Fruit fly (Drosophila melanogaster): ENCODE measurements around the gene Tbh.

Tbh gene

dm6 chrX:8061392-8062179 lies 66.1 kb downstream of the Tbh start, which contains the start of gene mys (continued):
- TF ChIP-seq dysf (GFP tag; IDR thresholded peaks at IDR 0.05): peak; percentile 53; the same call in 2 of the 3 replicates
- peak; percentile 50; the same call in 1 of the 2 replicates for TF ChIP-seq H2.0 (GFP tag; IDR thresholded peaks at IDR 0.05)
- no peak for TF ChIP-seq ac (GFP tag; optimal IDR thresholded peaks at IDR 0.05)
- TF ChIP-seq tll (GFP tag; optimal IDR thresholded peaks at IDR 0.05): no peak
- peak; percentile 81 for TF ChIP-seq zfh1 (GFP tag; IDR thresholded peaks at IDR 0.05)
- TF ChIP-seq NFAT (GFP tag; IDR thresholded peaks at IDR 0.05): peak; percentile 85
- TF ChIP-seq CG17186 (GFP tag; optimal IDR thresholded peaks at IDR 0.05): peak; percentile 91
- peak; percentile 70 for TF ChIP-seq emc (GFP tag; optimal IDR thresholded peaks at IDR 0.05)
- TF ChIP-seq CG18764 (GFP tag; optimal IDR thresholded peaks at IDR 0.05): peak; percentile 57
- peak; percentile 37 for TF ChIP-seq disco-r (GFP tag; optimal IDR thresholded peaks at IDR 0.05)
- TF ChIP-seq mirr (GFP tag; optimal IDR thresholded peaks at IDR 0.05): peak; percentile 43
- peak; percentile 61 for TF ChIP-seq wdn (GFP tag; IDR thresholded peaks at IDR 0.05)
- TF ChIP-seq CG12104 (GFP tag; optimal IDR thresholded peaks at IDR 0.05): peak; percentile 18
- TF ChIP-seq CG4854 (GFP tag; optimal IDR thresholded peaks at IDR 0.05): peak; percentile 55
- 0 out of 2 replicates have a peak, but pooled peaks have one; percentile 47 for TF ChIP-seq CG6272 (GFP tag; IDR thresholded peaks at IDR 0.05)
- TF ChIP-seq ab (GFP tag; optimal IDR thresholded peaks at IDR 0.05): peak; percentile 45
- TF ChIP-seq Ets65A (GFP tag): peak; percentile 98
- TF ChIP-seq nmo (GFP tag; optimal IDR thresholded peaks at IDR 0.05): peak; percentile 63
- TF ChIP-seq Dp (GFP tag; optimal IDR thresholded peaks at IDR 0.05): peak; percentile 64
- peak; percentile 30; the same call in 1 of the 3 replicates for TF ChIP-seq croc (GFP tag; conservative IDR thresholded peaks at IDR 0.05)
- TF ChIP-seq CG2712 (tag; optimal IDR thresholded peaks at IDR 0.05): peak; percentile 55
- TF ChIP-seq schlank (tag; optimal IDR thresholded peaks at IDR 0.05): no peak
- TF ChIP-seq pho (GFP tag; optimal IDR thresholded peaks at IDR 0.05): peak; percentile 68
- no peak for TF ChIP-seq h (optimal IDR thresholded peaks at IDR 0.05)
- TF ChIP-seq da (GFP tag; optimal IDR thresholded peaks at IDR 0.05): peak; percentile 52
- TF ChIP-seq tx (GFP tag; optimal IDR thresholded peaks at IDR 0.05): peak; percentile 37
- peak; percentile 74; the same call in 1 of the 3 replicates for TF ChIP-seq CG11560 (tag; IDR thresholded peaks at IDR 0.05)
- peak; percentile 94 for TF ChIP-seq hbn (GFP tag; IDR thresholded peaks at IDR 0.05; ENCODE audit: partially characterized antibody)
- TF ChIP-seq fru (optimal IDR thresholded peaks at IDR 0.05): no peak
- peak; percentile 2 for TF ChIP-seq Hey (tag; optimal IDR thresholded peaks at IDR 0.05)
- TF ChIP-seq CG8089 (GFP tag; optimal IDR thresholded peaks at IDR 0.05): peak; percentile 48
- TF ChIP-seq CG18476 (GFP tag; optimal IDR thresholded peaks at IDR 0.05): no peak
- peak; percentile 95 for TF ChIP-seq Dref (GFP tag; IDR thresholded peaks at IDR 0.05)
- no peak for TF ChIP-seq Usf (GFP tag; optimal IDR thresholded peaks at IDR 0.05)
- TF ChIP-seq CG10321 (GFP tag; IDR thresholded peaks at IDR 0.05): peak; percentile 7; the same call in 1 of the 2 replicates
- TF ChIP-seq CG14860 (GFP tag; IDR thresholded peaks at IDR 0.05; ENCODE audit: partially characterized antibody): peak; percentile 85
- TF ChIP-seq HmgD (GFP tag; optimal IDR thresholded peaks at IDR 0.05): peak; percentile 83
- TF ChIP-seq CG13624 (GFP tag; optimal IDR thresholded peaks at IDR 0.05): peak; percentile 80
- TF ChIP-seq Mes4 (GFP tag; optimal IDR thresholded peaks at IDR 0.05): peak; percentile 43
- peak; percentile 76 for TF ChIP-seq seq (GFP tag; IDR thresholded peaks at IDR 0.05)
- no peak for TF ChIP-seq Jarid2 (GFP tag; optimal IDR thresholded peaks at IDR 0.05)
- TF ChIP-seq ERR (GFP tag; optimal IDR thresholded peaks at IDR 0.05): peak; percentile 63
- peak; percentile 90 for TF ChIP-seq Rfx (GFP tag; IDR thresholded peaks at IDR 0.05)
- no peak for TF ChIP-seq CG3281 (GFP tag; optimal IDR thresholded peaks at IDR 0.05)
- TF ChIP-seq CG15696 (tag; optimal IDR thresholded peaks at IDR 0.05): no peak
- TF ChIP-seq pita (GFP tag; optimal IDR thresholded peaks at IDR 0.05): peak; percentile 90
- peak; percentile 94 for TF ChIP-seq zen2 (GFP tag; IDR thresholded peaks at IDR 0.05; ENCODE audit: partially characterized antibody)
- TF ChIP-seq gsb (GFP tag; IDR thresholded peaks at IDR 0.05): 0 out of 2 replicates have a peak, but pooled peaks have one; percentile 33
- peak; percentile 24 for TF ChIP-seq YL-1 (GFP tag; optimal IDR thresholded peaks at IDR 0.05)
- TF ChIP-seq salm (tag; optimal IDR thresholded peaks at IDR 0.05): peak; percentile 0

All from whole organism, embryonic.